Fruit fly (Drosophila melanogaster): ENCODE measurements around the gene cyr.

Gene cyr

dm6 chrX:8125224-8125649 is 10.3 kb downstream of the cyr start:
- TF ChIP-seq Eip93F (GFP tag; optimal IDR thresholded peaks at IDR 0.05), result no peak
- no peak for TF ChIP-seq CG3032 (tag; optimal IDR thresholded peaks at IDR 0.05)
- 0 out of 3 replicates have a peak, but pooled peaks have one; percentile 21 for TF ChIP-seq CG6163 (GFP tag; IDR thresholded peaks at IDR 0.05)
- no peak for TF ChIP-seq Blimp-1 (GFP tag; optimal IDR thresholded peaks at IDR 0.05)
- TF ChIP-seq pdm3 (GFP tag; optimal IDR thresholded peaks at IDR 0.05), result no peak
- TF ChIP-seq CG6792 (GFP tag; optimal IDR thresholded peaks at IDR 0.05), result no peak
- TF ChIP-seq CG8119 (GFP tag; IDR thresholded peaks at IDR 0.05), result peak; percentile 48; the same call in 2 of the 3 replicates
- TF ChIP-seq eg (GFP tag; IDR thresholded peaks at IDR 0.05), result 0 out of 3 replicates have a peak, but pooled peaks have one; percentile 27
- no peak for TF ChIP-seq Sox14 (GFP tag; optimal IDR thresholded peaks at IDR 0.05)
- TF ChIP-seq svp (GFP tag), result no peak
- TF ChIP-seq CG8632 (GFP tag; optimal IDR thresholded peaks at IDR 0.05), result no peak
- peak; percentile 23 for TF ChIP-seq CG10631 (GFP tag; optimal IDR thresholded peaks at IDR 0.05)
- no peak for TF ChIP-seq Hr38 (GFP tag; optimal IDR thresholded peaks at IDR 0.05)
- TF ChIP-seq achi (GFP tag; optimal IDR thresholded peaks at IDR 0.05), result peak; percentile 23
- TF ChIP-seq CG9139 (GFP tag; optimal IDR thresholded peaks at IDR 0.05), result no peak
- no peak for TF ChIP-seq CG7368 (GFP tag; optimal IDR thresholded peaks at IDR 0.05)
- peak in 1 of 2 experiments; percentile 13 for TF ChIP-seq salr (GFP tag; optimal IDR thresholded peaks at IDR 0.05)
- TF ChIP-seq spab (GFP tag; optimal IDR thresholded peaks at IDR 0.05), result no peak
- no peak for TF ChIP-seq Ets96B (tag; optimal IDR thresholded peaks at IDR 0.05)
- TF ChIP-seq CG34406 (GFP tag; optimal IDR thresholded peaks at IDR 0.05), result no peak
- peak; percentile 5 for TF ChIP-seq Lpt (GFP tag; optimal IDR thresholded peaks at IDR 0.05)
- no peak for TF ChIP-seq vri (GFP tag; optimal IDR thresholded peaks at IDR 0.05)
- TF ChIP-seq CG11762 (GFP tag; optimal IDR thresholded peaks at IDR 0.05; ENCODE audit: insufficient read depth), result no peak
- no peak for TF ChIP-seq Sox102F (GFP tag; optimal IDR thresholded peaks at IDR 0.05)
- TF ChIP-seq CG11294 (GFP tag; IDR thresholded peaks at IDR 0.05), result peak; percentile 39; the same call in 1 of the 2 replicates
- no peak for TF ChIP-seq Smox (GFP tag; optimal IDR thresholded peaks at IDR 0.05)
- peak; percentile 81 for TF ChIP-seq CG32006 (GFP tag; optimal IDR thresholded peaks at IDR 0.05)
- TF ChIP-seq fd85E (GFP tag; optimal IDR thresholded peaks at IDR 0.05), result no peak
- TF ChIP-seq OdsH (GFP tag; optimal IDR thresholded peaks at IDR 0.05), result peak; percentile 37
- peak; percentile 67 for TF ChIP-seq Eip78C (GFP tag)
- TF ChIP-seq CG4318 (GFP tag; optimal IDR thresholded peaks at IDR 0.05), result peak; percentile 60
- TF ChIP-seq acj6 (GFP tag; optimal IDR thresholded peaks at IDR 0.05), result peak; percentile 12
- no peak for TF ChIP-seq CG1621 (tag; optimal IDR thresholded peaks at IDR 0.05)
- TF ChIP-seq lz (GFP tag; optimal IDR thresholded peaks at IDR 0.05), result no peak
- TF ChIP-seq CG15336 (GFP tag; IDR thresholded peaks at IDR 0.05), result peak; percentile 54
- TF ChIP-seq CG3919 (GFP tag; optimal IDR thresholded peaks at IDR 0.05), result peak; percentile 3
- peak; percentile 6 for TF ChIP-seq Hr4 (GFP tag; optimal IDR thresholded peaks at IDR 0.05)
- no peak for TF ChIP-seq ss (GFP tag; optimal IDR thresholded peaks at IDR 0.05)
- TF ChIP-seq CG6276 (GFP tag; optimal IDR thresholded peaks at IDR 0.05), result peak; percentile 47
- no peak for TF ChIP-seq CG31627 (GFP tag; optimal IDR thresholded peaks at IDR 0.05)

- peak; percentile 17 for TF ChIP-seq Ets96B (tag; optimal IDR thresholded peaks at IDR 0.05)
- peak; percentile 62 for TF ChIP-seq eg (GFP tag; IDR thresholded peaks at IDR 0.05)
- peak; percentile 22 for TF ChIP-seq CG7368 (GFP tag; optimal IDR thresholded peaks at IDR 0.05)
- TF ChIP-seq achi (GFP tag; optimal IDR thresholded peaks at IDR 0.05), result peak; percentile 34
- TF ChIP-seq CG9139 (GFP tag; optimal IDR thresholded peaks at IDR 0.05), result no peak
- TF ChIP-seq CG31627 (GFP tag; optimal IDR thresholded peaks at IDR 0.05), result no peak
- peak; percentile 85 for TF ChIP-seq CG32006 (GFP tag; optimal IDR thresholded peaks at IDR 0.05)
- no peak for TF ChIP-seq CG8319 (GFP tag; optimal IDR thresholded peaks at IDR 0.05)
- no peak for TF ChIP-seq Smox (GFP tag; optimal IDR thresholded peaks at IDR 0.05)
- peak; percentile 66; the same call in 2 of the 3 replicates for TF ChIP-seq CG6163 (GFP tag; IDR thresholded peaks at IDR 0.05)
- TF ChIP-seq ss (GFP tag; optimal IDR thresholded peaks at IDR 0.05), result peak; percentile 67 to 78
- TF ChIP-seq CG11294 (GFP tag; IDR thresholded peaks at IDR 0.05), result no peak
- TF ChIP-seq CG1621 (tag; optimal IDR thresholded peaks at IDR 0.05), result no peak
- TF ChIP-seq topi (GFP tag; optimal IDR thresholded peaks at IDR 0.05), result peak; percentile 15
- TF ChIP-seq Lpt (GFP tag; optimal IDR thresholded peaks at IDR 0.05), result peak; percentile 54
- peak; percentile 40 for TF ChIP-seq CG10669 (GFP tag; optimal IDR thresholded peaks at IDR 0.05)
- peak; percentile 41 for TF ChIP-seq OdsH (GFP tag; optimal IDR thresholded peaks at IDR 0.05)
- TF ChIP-seq Met (GFP tag; optimal IDR thresholded peaks at IDR 0.05), result no peak
- peak; percentile 5 for TF ChIP-seq CG11902 (GFP tag; optimal IDR thresholded peaks at IDR 0.05)
- peak; percentile 63 for TF ChIP-seq net (GFP tag; optimal IDR thresholded peaks at IDR 0.05)
- peak; percentile 76 for TF ChIP-seq Hr4 (GFP tag; optimal IDR thresholded peaks at IDR 0.05)
- no peak for TF ChIP-seq CG6854 (GFP tag; optimal IDR thresholded peaks at IDR 0.05)
- TF ChIP-seq CG3032 (tag; optimal IDR thresholded peaks at IDR 0.05), result peak; percentile 46
- TF ChIP-seq svp (GFP tag), result no peak
- TF ChIP-seq CG4318 (GFP tag; optimal IDR thresholded peaks at IDR 0.05), result peak; percentile 57
- TF ChIP-seq Sox15 (GFP tag; optimal IDR thresholded peaks at IDR 0.05), result peak; percentile 0
- TF ChIP-seq Eip75B (GFP tag; optimal IDR thresholded peaks at IDR 0.05), result peak; percentile 28
- TF ChIP-seq lz (GFP tag; optimal IDR thresholded peaks at IDR 0.05), result no peak
- TF ChIP-seq CG15336 (GFP tag; IDR thresholded peaks at IDR 0.05), result peak; percentile 76
These were observed 12.7 kb downstream of the cyr start for dm6 chrX:8122834-8123233.

Measured in whole organism, prepupa.